Worm (Caenorhabditis elegans) whole organism, mixed stage, embryonic: ENCODE measurements around the gene mdt-20.

Experiments
- M03D4.4 ChIP-seq: sonication (generic microtip); optimal IDR thresholded peaks from 2 replicates; lab custom pipeline; 2017; ENCODE audit warnings: mild to moderate bottlenecking, missing genetic modification characterization, missing compliant biosample characterization
- bed-3 ChIP-seq: fragments of 200-800 bp; sonication (Bioruptor generic); optimal IDR thresholded peaks from 3 replicates; lab custom pipeline; 2018; ENCODE audit warnings: mild to moderate bottlenecking, missing genetic modification characterization, moderate library complexity, missing compliant biosample characterization
- ceh-39 ChIP-seq: fragments of 150-350 bp; optimal IDR thresholded peaks from 2 replicates; lab custom pipeline; 2014; ENCODE audit warnings: missing biosample characterization, missing genetic modification characterization
- ceh-43 ChIP-seq: fragments of 200-800 bp; sonication (Bioruptor generic); optimal IDR thresholded peaks from 2 replicates; lab custom pipeline; 2018; ENCODE audit warnings: mild to moderate bottlenecking, missing genetic modification characterization, moderate library complexity, missing compliant biosample characterization
- ceh-83 ChIP-seq: fragments of 200-800 bp; sonication (Bioruptor generic); optimal IDR thresholded peaks from 2 replicates; lab custom pipeline; 2018; ENCODE audit warnings: mild to moderate bottlenecking, missing genetic modification characterization, missing compliant biosample characterization
- ces-1 ChIP-seq: fragments of 150-350 bp; optimal IDR thresholded peaks from 2 replicates; lab custom pipeline; 2014; ENCODE audit warnings: missing biosample characterization, missing genetic modification reagents, missing genetic modification characterization
- cnd-1 ChIP-seq: fragments of 200-800 bp; sonication (Bioruptor generic); optimal IDR thresholded peaks from 2 replicates; lab custom pipeline; 2018; ENCODE audit warnings: mild to moderate bottlenecking, missing genetic modification characterization, missing compliant biosample characterization
- elt-1 ChIP-seq: sonication (generic microtip); optimal IDR thresholded peaks from 2 replicates; lab custom pipeline; 2017; ENCODE audit warnings: missing genetic modification characterization, mild to moderate bottlenecking, missing compliant biosample characterization, antibody characterized with exemption, moderate library complexity, borderline replicate concordance; ENCODE audit not compliant: insufficient read depth
- elt-3 ChIP-seq: fragments of 150-350 bp; optimal IDR thresholded peaks from 2 replicates; lab custom pipeline; 2014; ENCODE audit warnings: missing biosample characterization, missing genetic modification characterization
- ham-2 ChIP-seq: fragments of 200-800 bp; sonication (Bioruptor generic); optimal IDR thresholded peaks from 2 replicates; lab custom pipeline; 2018; ENCODE audit warnings: mild to moderate bottlenecking, missing genetic modification characterization, missing compliant biosample characterization
- hlh-1 ChIP-seq: fragments of 150-350 bp; optimal IDR thresholded peaks from 2 replicates; lab custom pipeline; 2014; ENCODE audit warnings: missing biosample characterization, missing genetic modification reagents, missing genetic modification characterization
- lin-13 ChIP-seq: fragments of 150-350 bp; optimal IDR thresholded peaks from 2 replicates; lab custom pipeline; 2014; ENCODE audit warnings: missing biosample characterization, missing genetic modification characterization
- lin-32 ChIP-seq: fragments of 200-800 bp; sonication (Bioruptor generic); optimal IDR thresholded peaks from 2 replicates; lab custom pipeline; 2018; ENCODE audit warnings: mild to moderate bottlenecking, missing genetic modification characterization, missing compliant biosample characterization
- lsy-2 ChIP-seq: fragments of 150-350 bp; optimal IDR thresholded peaks from 2 replicates; lab custom pipeline; 2014; ENCODE audit warnings: missing biosample characterization, missing genetic modification characterization
- mab-5 ChIP-seq: fragments of 150-350 bp; optimal IDR thresholded peaks from 2 replicates; lab custom pipeline; 2014; ENCODE audit warnings: missing biosample characterization, missing genetic modification characterization
- mep-1 ChIP-seq: fragments of 150-350 bp; optimal IDR thresholded peaks from 2 replicates; lab custom pipeline; 2017; ENCODE audit warnings: missing biosample characterization, missing genetic modification reagents, missing genetic modification characterization, inconsistent platforms
- mls-2 ChIP-seq: sonication (generic microtip); optimal IDR thresholded peaks from 2 replicates; lab custom pipeline; 2016; ENCODE audit warnings: mild to moderate bottlenecking, missing genetic modification characterization, moderate library complexity, missing compliant biosample characterization
- nhr-12 ChIP-seq: fragments of 150-350 bp; optimal IDR thresholded peaks from 2 replicates; lab custom pipeline; 2014; ENCODE audit warnings: missing biosample characterization, missing genetic modification characterization
- nhr-2 ChIP-seq: fragments of 150-350 bp; optimal IDR thresholded peaks from 2 replicates; lab custom pipeline; 2014; ENCODE audit warnings: missing biosample characterization, missing genetic modification characterization
- nhr-237 ChIP-seq: fragments of 150-350 bp; optimal IDR thresholded peaks from 2 replicates; lab custom pipeline; 2014; ENCODE audit warnings: missing biosample characterization, missing genetic modification characterization
- nhr-28 ChIP-seq: fragments of 150-350 bp; optimal IDR thresholded peaks from 2 replicates; lab custom pipeline; 2014; ENCODE audit warnings: missing biosample characterization, missing genetic modification characterization
- sem-2 ChIP-seq: fragments of 200-800 bp; sonication (Bioruptor generic); optimal IDR thresholded peaks from 2 replicates; lab custom pipeline; 2018; ENCODE audit warnings: mild to moderate bottlenecking, missing genetic modification characterization, missing compliant biosample characterization
- snpc-4 ChIP-seq: fragments of 150-350 bp; optimal IDR thresholded peaks from 2 replicates; lab custom pipeline; 2014; ENCODE audit warnings: missing biosample characterization, missing genetic modification characterization
- sptf-1 ChIP-seq: sonication (generic microtip); optimal IDR thresholded peaks from 2 replicates; lab custom pipeline; 2017; ENCODE audit warnings: mild to moderate bottlenecking, missing genetic modification characterization, moderate library complexity, missing compliant biosample characterization
- tbx-8 ChIP-seq: fragments of 200-800 bp; sonication (Bioruptor generic); optimal IDR thresholded peaks from 2 replicates; lab custom pipeline; 2018; ENCODE audit warnings: mild to moderate bottlenecking, missing genetic modification characterization, moderate library complexity, missing compliant biosample characterization
- unc-120 ChIP-seq: sonication (generic microtip); optimal IDR thresholded peaks from 2 replicates; lab custom pipeline; 2017; ENCODE audit warnings: missing genetic modification characterization, missing compliant biosample characterization; ENCODE audit not compliant: poor library complexity, severe bottlenecking
- unc-39 ChIP-seq: fragments of 150-350 bp; optimal IDR thresholded peaks from 2 replicates; lab custom pipeline; 2014; ENCODE audit warnings: missing biosample characterization, missing genetic modification characterization
- unc-62 ChIP-seq: fragments of 150-350 bp; optimal IDR thresholded peaks from 2 replicates; lab custom pipeline; 2014; ENCODE audit warnings: missing biosample characterization, missing genetic modification reagents, missing genetic modification characterization
- zip-8 ChIP-seq: fragments of 150-350 bp; optimal IDR thresholded peaks from 2 replicates; lab custom pipeline; 2014; ENCODE audit warnings: missing biosample characterization, missing genetic modification characterization
- ztf-11 ChIP-seq: fragments of 150-350 bp; optimal IDR thresholded peaks from 2 replicates; lab custom pipeline; 2014; ENCODE audit warnings: missing biosample characterization, missing genetic modification characterization

mdt-20 gene

DNA sequence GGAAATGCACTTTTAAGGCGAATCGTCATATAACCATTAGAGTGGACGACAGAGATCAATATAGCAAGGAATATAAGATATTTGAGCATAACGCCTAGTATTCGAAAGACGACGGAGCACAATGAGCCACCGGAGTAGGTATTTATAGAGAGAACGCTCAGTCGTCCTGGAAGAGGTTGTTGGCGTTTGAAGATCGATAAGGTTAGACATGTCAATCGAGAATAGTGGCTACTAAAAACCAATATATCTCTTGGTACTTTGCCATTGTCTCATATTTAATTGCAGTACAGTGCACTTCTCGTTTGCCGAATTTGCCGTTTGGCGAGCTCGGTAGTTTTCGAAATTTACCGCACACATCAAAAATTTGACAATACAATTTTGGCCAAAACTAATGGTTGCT, 20.4 kb downstream of the mdt-20 start, which contains the start of gene dsl-1:
dsl-1 (minus strand) TSS at position 101 of the 400 bp plus-strand sequence.
- no peak for TF ChIP-seq unc-39
- TF ChIP-seq nhr-12 (tag; lab: Kevin White, UChicago) = no peak
- TF ChIP-seq hlh-1 = no peak
- TF ChIP-seq ztf-11 = no peak
- no peak for TF ChIP-seq mab-5
- no peak for TF ChIP-seq cnd-1 (tag; lab: Kevin White, UChicago)
- TF ChIP-seq M03D4.4 (tag; lab: Kevin White, UChicago) = no peak
- TF ChIP-seq lsy-2 (tag; lab: Kevin White, UChicago) = no peak
- no peak for TF ChIP-seq elt-1 (tag; lab: Kevin White, UChicago)
- no peak for TF ChIP-seq sptf-1 (tag; lab: Kevin White, UChicago)
- TF ChIP-seq zip-8 (tag; lab: Kevin White, UChicago) = no peak
- TF ChIP-seq bed-3 (GFP tag; lab: Kevin White, UChicago) = no peak
- no peak for TF ChIP-seq unc-62 (GFP tag; lab: Kevin White, UChicago)
- TF ChIP-seq lin-13 (tag; lab: Kevin White, UChicago) = no peak
- TF ChIP-seq tbx-8 (GFP tag; lab: Kevin White, UChicago) = no peak
- TF ChIP-seq, all 35 proteins: peak for 0

ce11 chrIV:1209320-1209719, 21.7 kb downstream of the mdt-20 start:
- TF ChIP-seq lin-13 (tag; lab: Kevin White, UChicago) = no peak
- TF ChIP-seq mls-2 = no peak
- no peak for TF ChIP-seq sem-2 (GFP tag; lab: Kevin White, UChicago)
- TF ChIP-seq snpc-4 = no peak
- TF ChIP-seq nhr-2 (tag; lab: Kevin White, UChicago) = no peak
- TF ChIP-seq unc-62 (GFP tag; lab: Kevin White, UChicago) = no peak
- no peak for TF ChIP-seq unc-39
- no peak for TF ChIP-seq ceh-83 (GFP tag; lab: Kevin White, UChicago)
- TF ChIP-seq elt-3 (tag; lab: Kevin White, UChicago) = no peak

DNA sequence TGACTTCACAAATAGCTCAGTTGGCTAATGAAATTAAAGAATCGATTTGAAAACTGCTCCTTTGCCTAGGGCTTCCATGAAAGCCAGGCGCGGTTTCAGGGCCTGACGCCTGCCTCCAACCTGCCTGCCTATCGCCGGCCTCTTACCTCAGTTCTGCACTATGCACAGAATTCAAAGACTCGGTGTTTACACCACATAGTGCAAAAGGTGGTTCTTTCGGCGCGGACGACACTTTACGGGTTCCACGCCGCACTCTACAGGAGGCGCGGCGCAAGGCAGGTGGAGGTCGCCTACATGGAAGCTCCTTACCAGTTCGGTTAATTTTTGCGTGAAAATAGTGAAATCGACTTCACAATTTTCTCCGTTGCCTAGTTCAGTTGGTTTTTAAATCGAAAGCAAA, 22.2 kb downstream of the mdt-20 start:
- no peak for TF ChIP-seq sem-2 (GFP tag; lab: Kevin White, UChicago)
- TF ChIP-seq cnd-1 (tag; lab: Kevin White, UChicago) = no peak
- no peak for TF ChIP-seq elt-1 (tag; lab: Kevin White, UChicago)
- TF ChIP-seq snpc-4 = no peak
- TF ChIP-seq tbx-8 (GFP tag; lab: Kevin White, UChicago) = no peak
- no peak for TF ChIP-seq unc-120 (tag; lab: Kevin White, UChicago)
- no peak for TF ChIP-seq ceh-43 (GFP tag; lab: Kevin White, UChicago)
- no peak for TF ChIP-seq lin-32
- no peak for TF ChIP-seq M03D4.4 (tag; lab: Kevin White, UChicago)
- no peak for TF ChIP-seq zip-8 (tag; lab: Kevin White, UChicago)
- no peak for TF ChIP-seq lsy-2 (tag; lab: Kevin White, UChicago)
- no peak for TF ChIP-seq ces-1 (GFP tag; lab: Kevin White, UChicago)
- TF ChIP-seq unc-39 = no peak
- TF ChIP-seq unc-62 (GFP tag; lab: Kevin White, UChicago) = no peak
- TF ChIP-seq nhr-2 (tag; lab: Kevin White, UChicago) = no peak
- no peak for TF ChIP-seq mab-5
- no peak for TF ChIP-seq ham-2 (GFP tag; lab: Kevin White, UChicago)
- TF ChIP-seq ceh-39 (tag; lab: Kevin White, UChicago) = no peak

- TF ChIP-seq zip-8 (tag; lab: Kevin White, UChicago) (no peak), lsy-2 (tag; lab: Kevin White, UChicago) (no peak), unc-120 (tag; lab: Kevin White, UChicago) (no peak), nhr-28 (tag; lab: Kevin White, UChicago) (no peak), ces-1 (GFP tag; lab: Kevin White, UChicago) (no peak), nhr-237 (tag; lab: Kevin White, UChicago) (no peak), ceh-39 (tag; lab: Kevin White, UChicago) (no peak), ceh-43 (GFP tag; lab: Kevin White, UChicago) (no peak), snpc-4 (no peak), mls-2 (no peak), elt-3 (tag; lab: Kevin White, UChicago) (no peak), lin-32 (no peak), unc-39 (no peak), mab-5 (no peak)
These were observed 24.3 kb downstream of the mdt-20 start for ce11 chrIV:1211902-1212301.

DNA sequence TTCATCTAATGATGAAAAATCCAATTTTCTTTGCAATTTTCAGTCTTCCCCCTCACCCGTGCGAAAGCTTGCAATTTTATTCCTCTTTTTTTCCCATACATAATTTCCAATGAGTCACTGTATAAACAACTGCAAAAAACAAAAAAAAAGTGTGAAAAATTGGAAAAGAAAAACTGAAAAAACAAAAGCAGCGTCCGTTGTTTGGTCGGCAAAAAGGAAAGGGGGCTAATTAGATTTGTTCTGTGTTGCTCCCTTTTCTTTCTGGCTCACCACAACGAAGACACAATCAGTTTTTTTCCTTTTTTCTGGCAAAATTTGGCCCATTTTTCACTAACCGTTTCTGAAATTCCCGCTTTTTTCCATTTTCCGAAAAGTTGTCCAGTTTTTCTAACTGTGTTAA, 24.8 kb downstream of the mdt-20 start:
- TF ChIP-seq ces-1 (GFP tag; lab: Kevin White, UChicago) = peak; percentile 88
- TF ChIP-seq mep-1 = no peak
